Worm (Caenorhabditis elegans): ENCODE data around the gene frpr-8.

The frpr-8 gene

ce11 chrX:8723840-8724239, 26.2 kb downstream of the frpr-8 start (continued):
- TF ChIP-seq nhr-76 (tag; optimal IDR thresholded peaks at IDR 0.05) (no peak), unc-86 (tag; optimal IDR thresholded peaks at IDR 0.05) (no peak), aly-2 (tag; optimal IDR thresholded peaks at IDR 0.05) (no peak), ceh-8 (GFP tag; optimal IDR thresholded peaks at IDR 0.05) (no peak), nhr-12 (tag; optimal IDR thresholded peaks at IDR 0.05) (no peak), fkh-4 (tag; optimal IDR thresholded peaks at IDR 0.05; ENCODE audit: borderline replicate concordance) (peak; percentile 34), lin-15B (tag; optimal IDR thresholded peaks at IDR 0.05) (no peak), pag-3 (tag; optimal IDR thresholded peaks at IDR 0.05; ENCODE audit: borderline replicate concordance, insufficient read depth) (peak; percentile 97), nhr-20 (tag; optimal IDR thresholded peaks at IDR 0.05) (peak; percentile 59), sptf-1 (tag; optimal IDR thresholded peaks at IDR 0.05) (no peak), alr-1 (tag; optimal IDR thresholded peaks at IDR 0.05; ENCODE audit: borderline replicate concordance) (no peak), lin-13 (GFP tag; optimal IDR thresholded peaks at IDR 0.05) (no peak), ama-1 (optimal IDR thresholded peaks at IDR 0.05) (no peak), mab-9 (GFP tag; IDR thresholded peaks at IDR 0.05) (no peak), pax-3 (tag; optimal IDR thresholded peaks at IDR 0.05) (no peak), nhr-71 (tag; optimal IDR thresholded peaks at IDR 0.05) (peak; percentile 80), blmp-1 (tag; optimal IDR thresholded peaks at IDR 0.05) (no peak), nhr-85 (tag) (no peak), snpc-4 (tag; optimal IDR thresholded peaks at IDR 0.05) (no peak), unc-62 (GFP tag; optimal IDR thresholded peaks at IDR 0.05) (no peak), snu-23 (GFP tag; optimal IDR thresholded peaks at IDR 0.05) (peak; percentile 56), xbp-1 (tag; optimal IDR thresholded peaks at IDR 0.05) (no peak), tlp-1 (tag; optimal IDR thresholded peaks at IDR 0.05) (no peak), aha-1 (tag; optimal IDR thresholded peaks at IDR 0.05) (no peak), hlh-17 (GFP tag; optimal IDR thresholded peaks at IDR 0.05; ENCODE audit: borderline replicate concordance) (no peak), mef-2 (tag; optimal IDR thresholded peaks at IDR 0.05) (no peak), zag-1 (tag; optimal IDR thresholded peaks at IDR 0.05) (no peak), efl-3 (GFP tag; optimal IDR thresholded peaks at IDR 0.05) (no peak), fos-1 (tag; optimal IDR thresholded peaks at IDR 0.05) (no peak), isw-1 (GFP tag; IDR thresholded peaks at IDR 0.05) (no peak), egl-27 (tag; optimal IDR thresholded peaks at IDR 0.05) (no peak), nhr-47 (tag; optimal IDR thresholded peaks at IDR 0.05) (no peak), grh-1 (GFP tag; IDR thresholded peaks at IDR 0.05) (no peak), pqm-1 (tag; optimal IDR thresholded peaks at IDR 0.05) (no peak), mdl-1 (tag; optimal IDR thresholded peaks at IDR 0.05) (peak in 1 of 2 experiments; percentile 50), lir-3 (tag; optimal IDR thresholded peaks at IDR 0.05; ENCODE audit: poor library complexity) (no peak), C04F5.9 (tag; optimal IDR thresholded peaks at IDR 0.05) (no peak), nhr-77 (tag; optimal IDR thresholded peaks at IDR 0.05) (no peak), C16A3.4 (tag; optimal IDR thresholded peaks at IDR 0.05) (no peak), lin-35 (GFP tag; optimal IDR thresholded peaks at IDR 0.05) (peak in 1 of 2 experiments; percentile 13), lin-14 (GFP tag; optimal IDR thresholded peaks at IDR 0.05) (peak; percentile 85), irx-1 (tag; optimal IDR thresholded peaks at IDR 0.05) (no peak), skn-1 (tag; optimal IDR thresholded peaks at IDR 0.05) (no peak), nhr-28 (tag; optimal IDR thresholded peaks at IDR 0.05) (no peak), hlh-4 (tag; optimal IDR thresholded peaks at IDR 0.05) (no peak), unc-30 (tag; optimal IDR thresholded peaks at IDR 0.05) (no peak), nhr-90 (tag; optimal IDR thresholded peaks at IDR 0.05; ENCODE audit: poor library complexity) (no peak), nhr-84 (tag; optimal IDR thresholded peaks at IDR 0.05) (no peak), fkh-8 (tag; optimal IDR thresholded peaks at IDR 0.05) (no peak), C34B4.2 (tag; optimal IDR thresholded peaks at IDR 0.05) (no peak), dpl-1 (GFP tag; optimal IDR thresholded peaks at IDR 0.05) (no peak), vab-15 (tag; optimal IDR thresholded peaks at IDR 0.05) (no peak), ces-1 (GFP tag; optimal IDR thresholded peaks at IDR 0.05) (no peak), ztf-11 (tag; optimal IDR thresholded peaks at IDR 0.05) (no peak)
